Fruit fly (Drosophila melanogaster) whole organism, prepupa: ENCODE results near the gene CG6409.
A peak's percentile ranks its signal among the peaks of the same experiment; 100 is the strongest.

Experiments used
- Blimp-1 ChIP-seq: fragments of 200-800 bp; sonication (Bioruptor generic); optimal IDR thresholded peaks from 3 replicates; lab custom pipeline; 2017; ENCODE audit warnings: missing biosample characterization, missing genetic modification characterization, mild to moderate bottlenecking, moderate library complexity, missing genetic modification reagents
- CG10631 ChIP-seq: fragments of 200-800 bp; sonication (Bioruptor generic); optimal IDR thresholded peaks from 2 replicates; lab custom pipeline; 2016; ENCODE audit warnings: missing biosample characterization, missing genetic modification characterization
- CG10669 ChIP-seq: fragments of 200-800 bp; sonication (Bioruptor generic); optimal IDR thresholded peaks from 3 replicates; lab custom pipeline; 2018; ENCODE audit warnings: missing biosample characterization, mild to moderate bottlenecking, missing genetic modification characterization, moderate library complexity
- CG11294 ChIP-seq: fragments of 200-800 bp; sonication (Bioruptor generic); IDR thresholded peaks from 2 replicates; pipeline ENCODE4 v1.3.6; 2022; ENCODE audit warnings: missing biosample characterization, missing genetic modification characterization
- CG16779 ChIP-seq: fragments of 200-800 bp; sonication (Bioruptor generic); optimal IDR thresholded peaks from 3 replicates; lab custom pipeline; 2017; ENCODE audit warnings: missing biosample characterization, mild to moderate bottlenecking, missing genetic modification characterization
- CG3032 ChIP-seq: fragments of 200-800 bp; optimal IDR thresholded peaks from 2 replicates; lab custom pipeline; 2019; ENCODE audit warnings: missing biosample characterization, mild to moderate bottlenecking, missing genetic modification characterization, moderate library complexity
- CG31627 ChIP-seq: fragments of 200-800 bp; sonication (Bioruptor generic); optimal IDR thresholded peaks from 3 replicates; lab custom pipeline; 2016; ENCODE audit warnings: missing biosample characterization, missing genetic modification characterization
- CG32006 ChIP-seq: fragments of 200-800 bp; sonication (Bioruptor generic); optimal IDR thresholded peaks from 3 replicates; lab custom pipeline; 2017; ENCODE audit warnings: missing biosample characterization, mild to moderate bottlenecking, missing genetic modification characterization
- CG34406 ChIP-seq: fragments of 200-800 bp; sonication (Bioruptor generic); optimal IDR thresholded peaks from 3 replicates; lab custom pipeline; 2016; ENCODE audit warnings: missing biosample characterization, missing genetic modification characterization
- CG3919 ChIP-seq: fragments of 200-800 bp; sonication (Bioruptor generic); optimal IDR thresholded peaks from 3 replicates; lab custom pipeline; 2016; ENCODE audit warnings: missing biosample characterization, missing genetic modification characterization
- CG6792 ChIP-seq: fragments of 200-800 bp; sonication (Bioruptor generic); optimal IDR thresholded peaks from 3 replicates; lab custom pipeline; 2016; ENCODE audit warnings: missing biosample characterization, missing genetic modification characterization
- CG7368 ChIP-seq: fragments of 200-800 bp; sonication (Bioruptor generic); optimal IDR thresholded peaks from 3 replicates; lab custom pipeline; 2016; ENCODE audit warnings: missing biosample characterization, missing genetic modification characterization
- CG8119 ChIP-seq: fragments of 200-800 bp; sonication (Bioruptor generic); IDR thresholded peaks from 3 replicates; pipeline ENCODE4 v1.3.6; 2022; ENCODE audit warnings: missing biosample characterization, missing genetic modification characterization
- CG8632 ChIP-seq: fragments of 200-800 bp; sonication (Bioruptor generic); optimal IDR thresholded peaks from 3 replicates; lab custom pipeline; 2016; ENCODE audit warnings: missing biosample characterization, missing genetic modification characterization
- CG9139 ChIP-seq: fragments of 200-800 bp; sonication (Bioruptor generic); optimal IDR thresholded peaks from 3 replicates; lab custom pipeline; 2017; ENCODE audit warnings: missing biosample characterization, mild to moderate bottlenecking, missing genetic modification characterization
- Eip78C ChIP-seq: fragments of 200-800 bp; sonication (Bioruptor generic); peaks from one replicate; lab custom pipeline; 2016; ENCODE audit warnings: missing biosample characterization, missing genetic modification characterization
- Eip93F ChIP-seq: fragments of 200-800 bp; sonication (Bioruptor generic); optimal IDR thresholded peaks from 2 replicates; lab custom pipeline; 2016; ENCODE audit warnings: missing biosample characterization, mild to moderate bottlenecking, missing genetic modification characterization
- Ets21C ChIP-seq: fragments of 200-800 bp; sonication (Bioruptor generic); optimal IDR thresholded peaks from 3 replicates; lab custom pipeline; 2016; ENCODE audit warnings: missing biosample characterization, missing genetic modification characterization
- Ets96B ChIP-seq: fragments of 200-800 bp; optimal IDR thresholded peaks from 2 replicates; lab custom pipeline; 2019; ENCODE audit warnings: missing biosample characterization, mild to moderate bottlenecking, missing genetic modification characterization, moderate library complexity
- Hr38 ChIP-seq: sonication (Bioruptor generic); optimal IDR thresholded peaks from 2 replicates; lab custom pipeline; 2016; ENCODE audit warnings: missing biosample characterization, missing genetic modification characterization
- Hr39 ChIP-seq: fragments of 200-800 bp; sonication (Bioruptor generic); optimal IDR thresholded peaks from 2 replicates; lab custom pipeline; 2016; ENCODE audit warnings: missing biosample characterization, missing genetic modification characterization
- Met ChIP-seq: fragments of 200-800 bp; sonication (Bioruptor generic); optimal IDR thresholded peaks from 3 replicates; lab custom pipeline; 2016; ENCODE audit warnings: missing biosample characterization, missing genetic modification characterization
- OdsH ChIP-seq: fragments of 200-800 bp; sonication (Bioruptor generic); optimal IDR thresholded peaks from 3 replicates; lab custom pipeline; 2016; ENCODE audit warnings: missing biosample characterization, missing genetic modification characterization
- Sox102F ChIP-seq: fragments of 200-800 bp; sonication (Bioruptor generic); optimal IDR thresholded peaks from 2 replicates; lab custom pipeline; 2016; ENCODE audit warnings: missing biosample characterization, mild to moderate bottlenecking, missing genetic modification characterization
- Sox15 ChIP-seq: fragments of 200-800 bp; sonication (Bioruptor generic); optimal IDR thresholded peaks from 3 replicates; lab custom pipeline; 2016; ENCODE audit warnings: missing biosample characterization, missing genetic modification characterization
- acj6 ChIP-seq: fragments of 200-800 bp; sonication (Bioruptor generic); optimal IDR thresholded peaks from 3 replicates; lab custom pipeline; 2016; ENCODE audit warnings: missing biosample characterization, missing genetic modification characterization
- dac ChIP-seq: fragments of 200-800 bp; sonication (Bioruptor generic); optimal IDR thresholded peaks from 2 replicates; lab custom pipeline; 2017; ENCODE audit warnings: missing biosample characterization, mild to moderate bottlenecking, missing genetic modification characterization
- eg ChIP-seq: fragments of 200-800 bp; sonication (Bioruptor generic); IDR thresholded peaks from 3 replicates; pipeline ENCODE4 v1.3.6; 2022; ENCODE audit warnings: missing biosample characterization, missing genetic modification characterization
- esn ChIP-seq: fragments of 200-800 bp; sonication (Bioruptor generic); optimal IDR thresholded peaks from 2 replicates; lab custom pipeline; 2016; ENCODE audit warnings: missing biosample characterization, mild to moderate bottlenecking, missing genetic modification characterization, moderate library complexity
- fd59A ChIP-seq: fragments of 200-800 bp; sonication (Bioruptor generic); optimal IDR thresholded peaks from 2 replicates; lab custom pipeline; 2017; ENCODE audit warnings: missing biosample characterization, mild to moderate bottlenecking, missing genetic modification characterization, missing genetic modification reagents
- fd85E ChIP-seq: fragments of 200-800 bp; sonication (Bioruptor generic); optimal IDR thresholded peaks from 3 replicates; lab custom pipeline; 2016; ENCODE audit warnings: missing biosample characterization, missing genetic modification characterization
- fkh ChIP-seq: fragments of 200-800 bp; sonication (Bioruptor generic); optimal IDR thresholded peaks from 3 replicates; lab custom pipeline; 2017; ENCODE audit warnings: missing biosample characterization, mild to moderate bottlenecking, missing genetic modification characterization, moderate library complexity
- net ChIP-seq: fragments of 200-800 bp; sonication (Bioruptor generic); optimal IDR thresholded peaks from 3 replicates; lab custom pipeline; 2016; ENCODE audit warnings: missing biosample characterization, missing genetic modification characterization
- pdm3 ChIP-seq: fragments of 200-800 bp; sonication (Bioruptor generic); optimal IDR thresholded peaks from 3 replicates; lab custom pipeline; 2016; ENCODE audit warnings: missing biosample characterization, missing genetic modification characterization
- salr ChIP-seq, 2 experiments: fragments of 200-800 bp; sonication (Bioruptor generic); optimal IDR thresholded peaks; 3 replicates each; lab custom pipeline; 2016 to 2018; ENCODE audit warnings: missing biosample characterization in 2 of 2, missing genetic modification characterization in 2 of 2, mild to moderate bottlenecking in 1 of 2
- spab ChIP-seq: fragments of 200-800 bp; sonication (Bioruptor generic); optimal IDR thresholded peaks from 2 replicates; lab custom pipeline; 2017; ENCODE audit warnings: missing biosample characterization, mild to moderate bottlenecking, missing genetic modification characterization, missing genetic modification reagents
- ss ChIP-seq, 2 experiments: fragments of 200-800 bp; sonication (Bioruptor generic); optimal IDR thresholded peaks; 2 replicates in 1 of 2; 3 replicates in 1 of 2; lab custom pipeline; 2017 to 2018; ENCODE audit warnings: mild to moderate bottlenecking in 2 of 2, missing biosample characterization in 2 of 2, missing genetic modification characterization in 2 of 2, moderate library complexity in 1 of 2
- svp ChIP-seq: fragments of 200-800 bp; sonication (Bioruptor generic); peaks from one replicate; lab custom pipeline; 2016; ENCODE audit warnings: missing biosample characterization, missing genetic modification characterization
- topi ChIP-seq: fragments of 200-800 bp; sonication (Bioruptor generic); optimal IDR thresholded peaks from 3 replicates; lab custom pipeline; 2016; ENCODE audit warnings: missing biosample characterization, missing genetic modification characterization
- vri ChIP-seq: fragments of 200-800 bp; sonication (Bioruptor generic); optimal IDR thresholded peaks from 3 replicates; lab custom pipeline; 2016; ENCODE audit warnings: missing biosample characterization, mild to moderate bottlenecking, missing genetic modification characterization

CG6409 gene

DNA sequence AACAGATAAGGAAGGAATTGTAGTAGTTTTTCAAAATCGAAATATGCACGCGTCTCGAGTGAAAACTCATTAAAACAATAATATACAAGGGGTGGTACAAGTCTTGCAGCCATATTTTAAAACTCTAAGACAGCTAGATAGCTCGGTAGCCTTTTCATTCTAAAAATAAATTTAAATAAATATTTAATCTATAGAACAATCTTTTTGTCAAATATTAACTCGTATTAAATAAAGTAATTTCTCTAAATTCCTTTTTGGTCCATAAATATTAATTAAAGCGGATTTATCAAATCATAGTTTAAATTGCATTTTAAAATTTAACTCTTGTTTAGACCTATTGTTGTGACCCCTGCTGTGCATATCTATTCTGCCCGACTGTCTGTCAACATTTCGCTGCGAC lies 38.9 kb downstream of the CG6409 start (continued):
- TF ChIP-seq esn (GFP tag; lab: Kevin White, UChicago): peak; percentile 21
- no peak for TF ChIP-seq Hr39
- peak; percentile 44 for TF ChIP-seq CG10631 (GFP tag; lab: Kevin White, UChicago)
- TF ChIP-seq Sox15 (GFP tag; lab: Kevin White, UChicago): peak; percentile 4
- TF ChIP-seq CG8632: peak; percentile 44
- peak in 1 of 2 experiments; percentile 32 for TF ChIP-seq salr (GFP tag; optimal IDR thresholded peaks at IDR 0.05; lab: Kevin White, UChicago)
- TF ChIP-seq svp (GFP tag; lab: Kevin White, UChicago): peak; percentile 62
- no peak for TF ChIP-seq Sox102F
- TF ChIP-seq fd85E: no peak
- no peak for TF ChIP-seq CG31627 (GFP tag; lab: Kevin White, UChicago)
- TF ChIP-seq Ets21C (GFP tag; lab: Kevin White, UChicago): no peak
- TF ChIP-seq CG8119 (GFP tag; lab: Robert Waterston, UW): no peak
- TF ChIP-seq pdm3 (GFP tag; lab: Kevin White, UChicago): no peak
- TF ChIP-seq CG16779 (tag; lab: Kevin White, UChicago): peak; percentile 7
- peak; percentile 35 for TF ChIP-seq CG34406 (GFP tag; lab: Kevin White, UChicago)
- TF ChIP-seq CG11294 (GFP tag; lab: Robert Waterston, UW): no peak
- TF ChIP-seq Blimp-1 (GFP tag; lab: Kevin White, UChicago): no peak
- peak; percentile 39 for TF ChIP-seq OdsH (GFP tag; lab: Kevin White, UChicago)
- TF ChIP-seq net (GFP tag; lab: Kevin White, UChicago): peak; percentile 0
- peak; percentile 75 for TF ChIP-seq Eip78C (GFP tag; lab: Kevin White, UChicago)
- TF ChIP-seq spab (GFP tag; lab: Kevin White, UChicago): peak; percentile 46

DNA sequence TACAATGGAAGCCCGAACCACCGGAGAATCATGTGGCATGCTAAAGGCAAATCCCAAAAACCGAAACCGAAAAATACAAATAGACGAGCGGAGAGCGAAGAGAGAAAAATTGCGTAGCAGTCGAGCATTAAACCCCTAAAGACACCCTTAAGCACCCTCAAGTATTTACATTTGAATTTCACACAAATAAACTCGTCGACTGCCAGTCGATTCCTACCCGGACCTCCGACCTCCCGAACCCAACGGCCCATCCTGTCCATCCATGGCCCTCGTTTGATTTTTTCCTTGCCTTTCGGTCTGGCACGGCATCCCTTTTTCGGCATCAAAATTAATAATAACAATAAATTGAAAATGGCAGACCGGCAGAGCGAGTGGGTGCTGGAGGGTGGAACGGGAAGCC lies 39.4 kb downstream of the CG6409 start:
- TF ChIP-seq CG10669 (no peak), vri (no peak), acj6 (GFP tag; lab: Kevin White, UChicago) (no peak), topi (GFP tag; lab: Kevin White, UChicago) (no peak), CG3919 (GFP tag; lab: Kevin White, UChicago) (no peak), Eip93F (no peak), CG31627 (GFP tag; lab: Kevin White, UChicago) (no peak), CG9139 (GFP tag; lab: Kevin White, UChicago) (no peak)
- TF ChIP-seq, all 60 proteins: peak for 0

dm6 chr3L:10841905-10842304 lies 40.3 kb downstream of the CG6409 start:
- TF ChIP-seq CG34406 (GFP tag; lab: Kevin White, UChicago) (no peak), ss (GFP tag; optimal IDR thresholded peaks at IDR 0.05; lab: Kevin White, UChicago) (peak in 1 of 2 experiments; percentile 13)

dm6 chr3L:10840867-10841266 lies 41.3 kb downstream of the CG6409 start:
- TF ChIP-seq Eip78C (GFP tag; lab: Kevin White, UChicago) (peak; percentile 8), CG6792 (GFP tag; lab: Kevin White, UChicago) (no peak)

DNA sequence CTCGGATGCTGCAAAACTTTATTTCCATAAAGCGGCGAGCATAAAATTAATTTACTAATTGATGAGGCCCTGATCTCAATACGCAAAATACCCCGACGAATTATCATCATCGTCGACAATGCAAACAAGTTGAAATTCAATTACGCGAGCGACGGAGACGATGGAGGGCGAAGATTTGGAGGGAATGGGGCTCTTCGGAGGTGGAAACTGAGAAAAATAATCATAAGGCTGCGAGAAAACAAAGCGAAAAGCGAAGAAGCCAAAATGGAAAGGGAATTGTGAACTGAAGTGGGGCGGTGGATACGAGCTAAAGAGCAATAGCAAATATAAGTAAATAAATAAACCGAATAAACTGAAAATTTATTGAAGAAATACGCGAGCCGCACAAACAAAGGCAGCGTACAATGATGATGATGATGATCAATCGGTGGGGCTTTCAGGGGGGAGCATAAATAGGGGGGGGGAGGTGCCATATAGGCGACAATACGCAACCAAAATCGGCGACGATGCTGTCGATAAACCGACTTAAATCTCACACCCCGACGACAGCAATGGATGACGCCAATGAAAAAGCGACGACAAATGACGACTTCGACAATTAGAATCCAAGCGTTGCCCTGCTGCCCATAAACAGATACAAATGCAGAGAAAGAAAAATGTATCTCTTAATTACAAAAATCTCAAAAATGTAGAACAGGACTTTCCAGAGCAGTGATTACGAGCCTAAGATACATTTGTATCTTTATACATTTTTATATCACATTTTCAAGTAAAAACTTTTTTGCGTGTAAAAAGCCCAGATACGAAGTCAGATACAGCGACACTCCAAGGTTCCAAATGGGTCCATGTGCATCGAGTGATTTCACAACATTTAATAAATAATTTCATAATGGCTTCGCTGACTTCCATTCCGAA lies 44.1 kb downstream of the CG6409 start:
- TF ChIP-seq fkh: peak; percentile 75
- TF ChIP-seq fd85E: no peak
- TF ChIP-seq CG3919 (GFP tag; lab: Kevin White, UChicago): peak; percentile 86
- peak; percentile 81 for TF ChIP-seq Met (GFP tag; lab: Kevin White, UChicago)
- peak; percentile 69 for TF ChIP-seq CG32006 (GFP tag; lab: Kevin White, UChicago)
- TF ChIP-seq CG11294 (GFP tag; lab: Robert Waterston, UW): peak; percentile 53
- peak; percentile 40 for TF ChIP-seq fd59A (GFP tag; lab: Kevin White, UChicago)
- TF ChIP-seq Hr39: peak; percentile 81
- peak; percentile 66 for TF ChIP-seq CG10669
- TF ChIP-seq dac: no peak
- TF ChIP-seq CG31627 (GFP tag; lab: Kevin White, UChicago): peak; percentile 79
- peak; percentile 69 for TF ChIP-seq CG7368 (GFP tag; lab: Kevin White, UChicago)
- peak; percentile 89 for TF ChIP-seq svp (GFP tag; lab: Kevin White, UChicago)
- TF ChIP-seq Sox15 (GFP tag; lab: Kevin White, UChicago): peak; percentile 58
- peak; percentile 85 for TF ChIP-seq eg (GFP tag; lab: Robert Waterston, UW)
- peak; percentile 77 for TF ChIP-seq CG34406 (GFP tag; lab: Kevin White, UChicago)
- no peak for TF ChIP-seq CG9139 (GFP tag; lab: Kevin White, UChicago)
- TF ChIP-seq OdsH (GFP tag; lab: Kevin White, UChicago): peak; percentile 80
- peak; percentile 72 for TF ChIP-seq Ets96B
- peak; percentile 34 to 51 for TF ChIP-seq ss (GFP tag; optimal IDR thresholded peaks at IDR 0.05; lab: Kevin White, UChicago)
- peak; percentile 78 for TF ChIP-seq CG10631 (GFP tag; lab: Kevin White, UChicago)
- no peak for TF ChIP-seq Hr38 (GFP tag; lab: Kevin White, UChicago)
- TF ChIP-seq CG3032: peak; percentile 60
